Fruit fly (Drosophila melanogaster) whole organism, embryonic: Measurements from ENCODE around the gene Sfp26Ad.
A peak's percentile ranks its signal among the peaks of the same experiment; 100 is the strongest.

Experiments used
- Awh ChIP-seq: fragments of 200-800 bp; sonication (Bioruptor generic); IDR thresholded peaks from 2 replicates; pipeline ENCODE4, ENCODE4 v1.3.6; 2022; ENCODE audit warnings: missing biosample characterization, missing genetic modification characterization
- BEAF-32 ChIP-seq: fragments of 200-800 bp; sonication (Bioruptor generic); optimal IDR thresholded peaks from 3 replicates; lab custom pipeline; 2017; ENCODE audit warnings: missing biosample characterization, missing genetic modification characterization, mild to moderate bottlenecking, moderate library complexity, missing genetic modification reagents
- CG10209 ChIP-seq: fragments of 200-800 bp; sonication (Bioruptor generic); optimal IDR thresholded peaks from 3 replicates; lab custom pipeline; 2017; ENCODE audit warnings: missing biosample characterization, mild to moderate bottlenecking, missing genetic modification characterization, missing genetic modification reagents
- CG10267 ChIP-seq: fragments of 200-800 bp; sonication (Bioruptor generic); optimal IDR thresholded peaks from 2 replicates; lab custom pipeline; 2018; ENCODE audit warnings: missing biosample characterization, mild to moderate bottlenecking, missing genetic modification characterization, moderate library complexity
- CG11456 ChIP-seq: fragments of 200-800 bp; sonication (Bioruptor generic); IDR thresholded peaks from 3 replicates; pipeline ENCODE4 v1.3.6; 2022; ENCODE audit warnings: missing biosample characterization, missing genetic modification characterization
- CG12299 ChIP-seq: fragments of 200-800 bp; sonication (Bioruptor generic); optimal IDR thresholded peaks from 2 replicates; lab custom pipeline; 2018; ENCODE audit warnings: missing biosample characterization, mild to moderate bottlenecking, missing genetic modification characterization
- CG14667 ChIP-seq: fragments of 200-800 bp; sonication (Bioruptor generic); IDR thresholded peaks from 2 replicates; pipeline ENCODE4 v1.3.6; 2022; ENCODE audit warnings: missing biosample characterization, missing genetic modification characterization
- CG14965 ChIP-seq: fragments of 200-800 bp; sonication (Bioruptor generic); optimal IDR thresholded peaks from 2 replicates; lab custom pipeline; 2016; ENCODE audit warnings: missing biosample characterization, missing genetic modification characterization, borderline replicate concordance
- CG15269 ChIP-seq: fragments of 200-800 bp; sonication (Bioruptor generic); optimal IDR thresholded peaks from 2 replicates; lab custom pipeline; 2018; ENCODE audit warnings: missing biosample characterization, mild to moderate bottlenecking, missing genetic modification characterization, moderate library complexity
- CG15601 ChIP-seq: fragments of 200-800 bp; sonication (Bioruptor generic); optimal IDR thresholded peaks from 3 replicates; lab custom pipeline; 2019; ENCODE audit warnings: missing biosample characterization, mild to moderate bottlenecking, missing genetic modification characterization, moderate library complexity
- CG1832 ChIP-seq: fragments of 200-800 bp; sonication (Bioruptor generic); optimal IDR thresholded peaks from 2 replicates; lab custom pipeline; 2017; ENCODE audit warnings: missing biosample characterization, mild to moderate bottlenecking, missing genetic modification characterization, inconsistent platforms
- CG30403 ChIP-seq: fragments of 200-800 bp; sonication (Bioruptor generic); optimal IDR thresholded peaks from 3 replicates; lab custom pipeline; 2016; ENCODE audit warnings: missing biosample characterization, missing genetic modification characterization
- CG6254 ChIP-seq: fragments of 200-800 bp; sonication (Bioruptor generic); optimal IDR thresholded peaks from 3 replicates; lab custom pipeline; 2017; ENCODE audit warnings: mild to moderate bottlenecking, missing biosample characterization, missing genetic modification reagents, missing genetic modification characterization
- CG6272 ChIP-seq: fragments of 200-800 bp; sonication (Bioruptor generic); IDR thresholded peaks from 2 replicates; pipeline ENCODE4 v1.3.6; 2022; ENCODE audit warnings: missing biosample characterization, missing genetic modification characterization
- CG6813 ChIP-seq: fragments of 200-800 bp; sonication (Bioruptor generic); optimal IDR thresholded peaks from 2 replicates; lab custom pipeline; 2017; ENCODE audit warnings: missing biosample characterization, missing genetic modification characterization, mild to moderate bottlenecking, moderate library complexity, missing genetic modification reagents
- CG9727 ChIP-seq: fragments of 200-800 bp; sonication (Bioruptor generic); optimal IDR thresholded peaks from 3 replicates; lab custom pipeline; 2017; ENCODE audit warnings: missing biosample characterization, mild to moderate bottlenecking, missing genetic modification characterization
- Chrac-16 ChIP-seq: fragments of 200-800 bp; sonication (Bioruptor generic); optimal IDR thresholded peaks from 3 replicates; lab custom pipeline; 2016; ENCODE audit warnings: missing biosample characterization, missing genetic modification characterization
- CrebB ChIP-seq: fragments of 200-800 bp; sonication (Bioruptor generic); optimal IDR thresholded peaks from 3 replicates; lab custom pipeline; 2018; ENCODE audit warnings: missing biosample characterization, mild to moderate bottlenecking, missing genetic modification characterization
- Dll ChIP-seq: fragments of 200-800 bp; sonication (Bioruptor generic); IDR thresholded peaks from 4 replicates; pipeline ENCODE4 v1.3.6; 2022; ENCODE audit warnings: missing biosample characterization, missing genetic modification characterization; ENCODE audit not compliant: partially characterized antibody
- Fer1 ChIP-seq: fragments of 200-800 bp; sonication (Bioruptor generic); optimal IDR thresholded peaks from 2 replicates; lab custom pipeline; 2017; ENCODE audit warnings: missing biosample characterization, mild to moderate bottlenecking, missing genetic modification characterization
- HHEX ChIP-seq: fragments of 200-800 bp; sonication (Bioruptor generic); optimal IDR thresholded peaks from 3 replicates; lab custom pipeline; 2017; ENCODE audit warnings: missing biosample characterization, mild to moderate bottlenecking, missing genetic modification characterization, missing genetic modification reagents
- HLH54F ChIP-seq: fragments of 200-800 bp; sonication (Bioruptor generic); optimal IDR thresholded peaks from 3 replicates; lab custom pipeline; 2016; ENCODE audit warnings: missing biosample characterization, missing genetic modification characterization
- Hey ChIP-seq: fragments of 200-800 bp; sonication (Bioruptor generic); optimal IDR thresholded peaks from 3 replicates; lab custom pipeline; 2018; ENCODE audit warnings: missing biosample characterization, mild to moderate bottlenecking, missing genetic modification characterization
- Mad ChIP-seq: fragments of 200-800 bp; sonication (Bioruptor generic); optimal IDR thresholded peaks from 2 replicates; lab custom pipeline; 2016; ENCODE audit warnings: missing biosample characterization, missing genetic modification characterization
- Mes4 ChIP-seq: fragments of 200-800 bp; sonication (Bioruptor generic); optimal IDR thresholded peaks from 2 replicates; lab custom pipeline; 2016; ENCODE audit warnings: missing biosample characterization, missing genetic modification characterization
- Myb ChIP-seq: fragments of 200-800 bp; sonication (Bioruptor generic); optimal IDR thresholded peaks from 2 replicates; lab custom pipeline; 2016; ENCODE audit warnings: missing biosample characterization, missing genetic modification characterization
- Nf-YA ChIP-seq: fragments of 200-800 bp; sonication (Bioruptor generic); IDR thresholded peaks from 2 replicates; pipeline ENCODE4 v1.3.6; 2022; ENCODE audit warnings: missing biosample characterization, missing genetic modification characterization
- Oaz ChIP-seq: fragments of 200-800 bp; sonication (Bioruptor generic); IDR thresholded peaks from 2 replicates; pipeline ENCODE4 v1.3.6; 2022; ENCODE audit warnings: missing biosample characterization, missing genetic modification characterization
- abd-A ChIP-seq: fragments of 200-800 bp; sonication (Bioruptor generic); optimal IDR thresholded peaks from 3 replicates; lab custom pipeline; 2019; ENCODE audit warnings: missing biosample characterization, mild to moderate bottlenecking, missing genetic modification characterization, moderate library complexity
- ara ChIP-seq: fragments of 200-800 bp; sonication (Bioruptor generic); IDR thresholded peaks from 2 replicates; pipeline ENCODE4 v1.3.6; 2022; ENCODE audit warnings: missing biosample characterization, missing genetic modification characterization
- ase ChIP-seq: fragments of 200-800 bp; sonication (Bioruptor generic); IDR thresholded peaks from 3 replicates; pipeline ENCODE4 v1.3.6; 2022; ENCODE audit warnings: missing biosample characterization, missing genetic modification characterization
- bab2 ChIP-seq: fragments of 200-800 bp; sonication (Bioruptor generic); optimal IDR thresholded peaks from 2 replicates; lab custom pipeline; 2016; ENCODE audit warnings: missing biosample characterization, missing genetic modification characterization
- crol ChIP-seq: fragments of 200-800 bp; sonication (Bioruptor generic); IDR thresholded peaks from 2 replicates; pipeline ENCODE4 v1.3.6; 2022; ENCODE audit warnings: missing biosample characterization, missing genetic modification characterization
- dati ChIP-seq: fragments of 200-800 bp; sonication (Bioruptor generic); IDR thresholded peaks from 2 replicates; pipeline ENCODE4 v1.3.6; 2022; ENCODE audit warnings: missing biosample characterization, missing genetic modification characterization
- gro ChIP-seq: fragments of 200-800 bp; sonication (Bioruptor generic); optimal IDR thresholded peaks from 2 replicates; lab custom pipeline; 2016; ENCODE audit warnings: missing biosample characterization, missing genetic modification characterization
- gt ChIP-seq: fragments of 200-800 bp; sonication (Bioruptor generic); IDR thresholded peaks from 2 replicates; pipeline ENCODE4 v1.3.6; 2022; ENCODE audit warnings: missing biosample characterization, missing genetic modification characterization
- lov ChIP-seq, 2 experiments: fragments of 200-800 bp in 1 of 2; fragments of >200 bp in 1 of 2; sonication (Bioruptor generic) in 1 of 2; IDR thresholded peaks in 1 of 2; optimal IDR thresholded peaks in 1 of 2; 2 replicates in 1 of 2; 3 replicates in 1 of 2; pipeline versions ENCODE4 v1.3.6 to Lab custom; 2017 to 2022; ENCODE audit warnings: missing biosample characterization in 1 of 2, missing genetic modification characterization in 1 of 2
- mam ChIP-seq: fragments of 200-800 bp; sonication (Bioruptor generic); optimal IDR thresholded peaks from 3 replicates; lab custom pipeline; 2016; ENCODE audit warnings: missing biosample characterization, missing genetic modification characterization
- pita ChIP-seq: fragments of 200-800 bp; sonication (Bioruptor generic); optimal IDR thresholded peaks from 2 replicates; lab custom pipeline; 2017; ENCODE audit warnings: missing biosample characterization, mild to moderate bottlenecking, missing genetic modification characterization
- psq ChIP-seq: fragments of 200-800 bp; sonication (Bioruptor generic); optimal IDR thresholded peaks from 2 replicates; lab custom pipeline; 2017; ENCODE audit warnings: missing biosample characterization, missing genetic modification characterization
- repo ChIP-seq: fragments of 200-800 bp; sonication (Bioruptor generic); optimal IDR thresholded peaks from 2 replicates; lab custom pipeline; 2016; ENCODE audit warnings: missing biosample characterization, missing genetic modification characterization
- sob ChIP-seq: fragments of 200-800 bp; sonication (Bioruptor generic); IDR thresholded peaks from 2 replicates; pipeline ENCODE4 v1.3.6; 2022; ENCODE audit warnings: missing biosample characterization, missing genetic modification characterization
- ssp ChIP-seq: fragments of 200-800 bp; sonication (Bioruptor generic); IDR thresholded peaks from 2 replicates; pipeline ENCODE4 v1.3.6; 2022; ENCODE audit warnings: missing biosample characterization, missing genetic modification characterization
- tin ChIP-seq: fragments of 200-800 bp; sonication (Bioruptor generic); optimal IDR thresholded peaks from 3 replicates; lab custom pipeline; 2016; ENCODE audit warnings: missing biosample characterization, missing genetic modification characterization
- toy ChIP-seq: fragments of 200-800 bp; sonication (Bioruptor generic); IDR thresholded peaks from 2 replicates; pipeline ENCODE4 v1.3.6; 2022; ENCODE audit warnings: missing biosample characterization, missing genetic modification characterization
- unpg ChIP-seq: fragments of 200-800 bp; sonication (Bioruptor generic); optimal IDR thresholded peaks from 3 replicates; lab custom pipeline; 2018; ENCODE audit warnings: missing biosample characterization, mild to moderate bottlenecking, missing genetic modification characterization, moderate library complexity
- usp ChIP-seq: fragments of >200 bp; optimal IDR thresholded peaks from 2 replicates; lab custom pipeline; 2017; ENCODE audit warnings: missing biosample characterization, missing genetic modification characterization
- wek ChIP-seq: fragments of 200-800 bp; sonication (Bioruptor generic); optimal IDR thresholded peaks from 3 replicates; lab custom pipeline; 2018; ENCODE audit warnings: missing biosample characterization, mild to moderate bottlenecking, missing genetic modification characterization, moderate library complexity
- zen ChIP-seq: fragments of 200-800 bp; sonication (Bioruptor generic); optimal IDR thresholded peaks from 3 replicates; lab custom pipeline; 2018; ENCODE audit warnings: missing biosample characterization, mild to moderate bottlenecking, missing genetic modification characterization, moderate library complexity

Gene Sfp26Ad

dm6 chr2L:5948775-5949526 lies 5.8 kb upstream of the Sfp26Ad start, which contains the start of gene CG9044 (continued):
- TF ChIP-seq CG6813 (no peak), usp (GFP tag; lab: Kevin White, UChicago) (no peak), zen (tag; lab: Kevin White, UChicago) (peak; percentile 36), Hey (no peak), HHEX (no peak), dati (no peak), gt (GFP tag; lab: Robert Waterston, UW) (no peak), ara (GFP tag; lab: Robert Waterston, UW) (no peak), CrebB (tag; lab: Kevin White, UChicago) (no peak), CG11456 (0 out of 3 replicates have a peak, but pooled peaks have one; percentile 33), CG6272 (GFP tag; lab: Robert Waterston, UW) (no peak; the same call in none of the 2 replicates), CG15269 (tag; lab: Kevin White, UChicago) (no peak), CG10267 (peak; percentile 59), CG14667 (GFP tag; lab: Robert Waterston, UW) (no peak), CG9727 (GFP tag; lab: Kevin White, UChicago) (peak; percentile 60), sob (GFP tag; lab: Robert Waterston, UW) (peak; percentile 74; the same call in 1 of the 2 replicates), unpg (GFP tag; lab: Kevin White, UChicago) (no peak), ssp (GFP tag; lab: Robert Waterston, UW) (peak; percentile 42), CG1832 (GFP tag; lab: Kevin White, UChicago) (no peak), repo (peak; percentile 10), BEAF-32 (peak; percentile 97), CG30403 (peak; percentile 74), Mad (peak; percentile 67), Chrac-16 (GFP tag; lab: Kevin White, UChicago) (peak; percentile 61), wek (GFP tag; lab: Kevin White, UChicago) (no peak), Fer1 (GFP tag; lab: Kevin White, UChicago) (no peak), Mes4 (GFP tag; lab: Kevin White, UChicago) (no peak), Nf-YA (GFP tag; lab: Robert Waterston, UW) (no peak), mam (peak; percentile 76), Awh (no peak), CG15601 (tag; lab: Kevin White, UChicago) (peak; percentile 37), gro (peak; percentile 34), tin (GFP tag; lab: Kevin White, UChicago) (peak; percentile 36), Myb (GFP tag; lab: Kevin White, UChicago) (peak; percentile 59), Dll (GFP tag; lab: Robert Waterston, UW) (peak; percentile 97), lov (optimal IDR thresholded peaks at IDR 0.05; lab: Kevin White, UChicago) (no peak), lov (GFP tag; IDR thresholded peaks at IDR 0.05; lab: Robert Waterston, UW) (no peak), CG12299 (tag; lab: Kevin White, UChicago) (peak; percentile 19), bab2 (GFP tag; lab: Kevin White, UChicago) (peak; percentile 67), CG6254 (GFP tag; lab: Kevin White, UChicago) (no peak), psq (no peak), HLH54F (peak; percentile 79), pita (GFP tag; lab: Kevin White, UChicago) (no peak), ase (GFP tag; lab: Robert Waterston, UW) (no peak), CG14965 (no peak), Oaz (GFP tag; lab: Robert Waterston, UW) (no peak), crol (GFP tag; lab: Robert Waterston, UW) (no peak), toy (GFP tag; lab: Robert Waterston, UW) (no peak), CG10209 (GFP tag; lab: Kevin White, UChicago) (peak; percentile 3), abd-A (no peak)
